Worm (Caenorhabditis elegans) whole organism, midembryonic: ENCODE results near the gene col-94.

Experiments used
- cog-1 ChIP-seq: sonication (generic microtip); optimal IDR thresholded peaks from 2 replicates; lab custom pipeline; 2016; ENCODE audit warnings: missing genetic modification characterization, missing compliant biosample characterization
- flt-1 ChIP-seq: fragments of 200-800 bp; sonication (Bioruptor generic); IDR thresholded peaks from 2 replicates; pipeline ENCODE4 v1.3.6; 2022; ENCODE audit warnings: missing genetic modification characterization, missing compliant biosample characterization
- med-1 ChIP-seq: sonication (generic microtip); optimal IDR thresholded peaks from 2 replicates; lab custom pipeline; 2017; ENCODE audit warnings: missing genetic modification characterization, mild to moderate bottlenecking, missing compliant biosample characterization, antibody characterized with exemption, missing genetic modification reagents; ENCODE audit not compliant: insufficient read depth
- ref-1 ChIP-seq: fragments of 200-800 bp; sonication (Bioruptor generic); conservative IDR thresholded peaks from 2 replicates; pipeline ENCODE4 v1.3.6; 2022; ENCODE audit warnings: missing genetic modification reagents, missing genetic modification characterization, missing compliant biosample characterization
- tab-1 ChIP-seq: fragments of 200-800 bp; sonication (Bioruptor generic); IDR thresholded peaks from 2 replicates; pipeline ENCODE4 v1.3.6; 2022; ENCODE audit warnings: missing genetic modification characterization, missing compliant biosample characterization
- ztf-23 ChIP-seq: fragments of 200-800 bp; sonication (Bioruptor generic); IDR thresholded peaks from 2 replicates; pipeline ENCODE4 v1.3.6; 2022; ENCODE audit warnings: missing genetic modification reagents, missing genetic modification characterization, missing compliant biosample characterization
- ztf-29 ChIP-seq: fragments of 200-800 bp; sonication (Bioruptor generic); IDR thresholded peaks from 2 replicates; pipeline ENCODE4 v1.3.6; 2022; ENCODE audit warnings: missing genetic modification reagents, missing genetic modification characterization, missing compliant biosample characterization

- TF ChIP-seq flt-1 (GFP tag; lab: Robert Waterston, UW) (no peak), med-1 (no peak), ztf-23 (GFP tag; lab: Robert Waterston, UW) (no peak), cog-1 (tag; lab: Kevin White, UChicago) (no peak), ztf-29 (no peak), ref-1 (GFP tag; lab: Robert Waterston, UW) (no peak), tab-1 (GFP tag; lab: Robert Waterston, UW) (no peak)
Measured at ce11 chrIII:10967010-10967409, 20.7 kb downstream of the col-94 start, which contains the start of gene W05B2.2.
